Worm (Caenorhabditis elegans) whole organism, L3 larva: ENCODE measurements around the gene tmem-132.

Experiments
- ZK546.5 ChIP-seq: sonication (generic microtip); optimal IDR thresholded peaks from 2 replicates; lab custom pipeline; 2017; ENCODE audit warnings: missing biosample characterization, missing genetic modification characterization
- aly-2 ChIP-seq: fragments of 150-350 bp; optimal IDR thresholded peaks from 2 replicates; lab custom pipeline; 2014; ENCODE audit warnings: missing biosample characterization, missing genetic modification characterization
- egl-5 ChIP-seq: fragments of 150-350 bp; optimal IDR thresholded peaks from 2 replicates; lab custom pipeline; 2017; ENCODE audit warnings: missing biosample characterization, missing genetic modification reagents, missing genetic modification characterization, inconsistent platforms
- nhr-11 ChIP-seq: fragments of 150-350 bp; optimal IDR thresholded peaks from 2 replicates; lab custom pipeline; 2014; ENCODE audit warnings: missing biosample characterization, missing genetic modification characterization
- pha-4 ChIP-seq: fragments of 150-350 bp; optimal IDR thresholded peaks from 2 replicates; lab custom pipeline; 2014; ENCODE audit warnings: missing biosample characterization, missing genetic modification reagents, missing genetic modification characterization
- snpc-4 ChIP-seq: fragments of 150-350 bp; optimal IDR thresholded peaks from 2 replicates; lab custom pipeline; 2014; ENCODE audit warnings: missing biosample characterization, missing genetic modification characterization
- unc-62 ChIP-seq: fragments of 150-350 bp; sonication (generic microtip); optimal IDR thresholded peaks from 4 replicates; lab custom pipeline; 2014; ENCODE audit warnings: missing biosample characterization, missing genetic modification reagents, missing genetic modification characterization

DNA sequence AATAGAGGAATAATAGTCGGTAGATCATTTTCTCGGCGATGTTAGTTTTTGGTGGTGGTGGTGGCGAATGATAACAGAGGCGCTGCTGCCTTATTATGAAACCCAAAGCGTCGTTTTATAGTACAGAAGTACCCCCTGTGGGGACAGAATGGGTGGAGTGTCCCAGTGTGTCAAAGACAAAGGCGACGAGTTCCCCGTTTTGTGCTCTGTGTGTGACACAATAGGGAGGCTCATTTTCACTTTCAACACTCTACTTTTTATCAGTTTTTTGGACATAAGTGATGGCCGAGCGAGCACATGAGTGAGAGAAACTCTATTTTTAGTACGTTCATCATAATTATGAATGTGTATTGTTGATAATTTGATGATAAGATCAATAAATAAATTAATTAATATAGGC lies 44.3 kb upstream of the tmem-132 start, which contains the start of gene pho-9:
- TF ChIP-seq unc-62 (GFP tag; lab: Kevin White, UChicago) (no peak), ZK546.5 (tag; lab: Kevin White, UChicago) (no peak), egl-5 (tag; lab: Kevin White, UChicago) (no peak), snpc-4 (tag; lab: Kevin White, UChicago) (no peak), nhr-11 (no peak), aly-2 (no peak), pha-4 (tag; lab: Kevin White, UChicago) (peak; percentile 31)
